Fruit fly (Drosophila melanogaster): ENCODE results near the gene CG9581.
"Not testable (repeated sequence)": the region's sequence is repeated elsewhere in the genome, so short reads cannot be mapped to it uniquely, and the experiment has no call there.

The CG9581 gene

DNA sequence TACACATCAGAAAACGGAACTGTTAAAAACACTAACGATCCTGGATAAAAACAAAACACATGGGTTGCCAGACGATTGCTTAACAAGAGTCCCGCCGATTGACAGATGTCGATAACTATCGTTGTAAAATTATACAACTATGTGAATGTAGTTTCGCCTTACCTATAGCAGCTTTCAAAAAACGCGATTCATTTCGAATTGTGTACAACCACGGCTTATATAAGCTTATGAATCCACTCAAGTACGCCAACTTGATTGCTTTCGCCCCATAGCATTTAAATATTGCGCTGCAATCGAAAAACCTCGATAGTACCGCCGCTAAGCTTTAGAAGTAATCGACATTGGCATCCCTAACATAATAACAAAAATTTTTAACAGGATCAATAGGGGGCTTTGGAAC lies at the start of gene CG9581, which contains the start of gene CG9578:
CG9581 (minus strand) TSS at position 84 of the 400 bp plus-strand sequence.
CG9578 (plus strand) TSS at position 325 of the 400 bp plus-strand sequence.
- TF ChIP-seq CG8478 (optimal IDR thresholded peaks at IDR 0.05) (no peak), CTCF (optimal IDR thresholded peaks at IDR 0.05) (no peak)

- not testable (repeated sequence) for TF ChIP-seq CTCF, CG8478 (optimal IDR thresholded peaks at IDR 0.05)
Measured at dm6 chrX:20217159-20217558, 47.4 kb upstream of the CG9581 start, which contains the start of gene SdicC. Gene SdicC (minus strand): TSS chrX:20217259.

DNA sequence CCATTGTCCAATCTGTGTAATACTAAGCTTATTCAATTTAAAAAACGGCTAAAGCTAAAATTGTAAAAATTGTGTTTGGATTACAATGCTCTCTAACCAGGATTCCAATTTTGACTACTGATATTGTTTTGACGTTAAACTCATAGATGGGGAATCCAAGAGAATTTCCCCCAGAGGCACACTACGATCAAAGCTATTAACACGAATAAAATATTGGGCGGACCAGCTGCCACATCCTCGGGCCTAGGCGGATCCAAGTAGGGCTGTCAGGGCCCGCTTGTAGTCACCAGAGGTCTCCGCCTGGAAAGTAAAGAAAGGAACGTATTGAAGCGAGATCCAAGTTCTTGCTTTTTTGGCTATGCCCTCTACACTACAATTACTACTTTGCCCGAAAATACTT lies 39.7 kb upstream of the CG9581 start, which contains the start of gene SdicB:
SdicB (minus strand) TSS at position 101 of the 400 bp plus-strand sequence.
- TF ChIP-seq CG8478, CTCF (optimal IDR thresholded peaks at IDR 0.05): not testable (repeated sequence)

dm6 chrX:20201833-20202232 lies 32.1 kb upstream of the CG9581 start, which contains the start of gene SdicA:
Gene SdicA (minus strand): TSS chrX:20201933.
- TF ChIP-seq CTCF, CG8478 (optimal IDR thresholded peaks at IDR 0.05): not testable (repeated sequence)

DNA sequence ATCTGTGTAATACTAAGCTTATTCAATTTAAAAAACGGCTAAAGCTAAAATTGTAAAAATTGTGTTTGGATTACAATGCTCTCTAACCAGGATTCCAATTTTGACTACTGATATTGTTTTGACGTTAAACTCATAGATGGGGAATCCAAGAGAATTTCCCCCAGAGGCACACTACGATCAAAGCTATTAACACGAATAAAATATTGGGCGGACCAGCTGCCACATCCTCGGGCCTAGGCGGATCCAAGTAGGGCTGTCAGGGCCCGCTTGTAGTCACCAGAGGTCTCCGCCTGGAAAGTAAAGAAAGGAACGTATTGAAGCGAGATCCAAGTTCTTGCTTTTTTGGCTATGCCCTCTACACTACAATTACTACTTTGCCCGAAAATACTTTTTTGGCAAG lies 24.3 kb upstream of the CG9581 start, which contains the start of gene Sdic3:
Sdic3 (minus strand) TSS at position 101 of the 400 bp plus-strand sequence.
- not testable (repeated sequence) for TF ChIP-seq CG8478, CTCF (optimal IDR thresholded peaks at IDR 0.05)

DNA sequence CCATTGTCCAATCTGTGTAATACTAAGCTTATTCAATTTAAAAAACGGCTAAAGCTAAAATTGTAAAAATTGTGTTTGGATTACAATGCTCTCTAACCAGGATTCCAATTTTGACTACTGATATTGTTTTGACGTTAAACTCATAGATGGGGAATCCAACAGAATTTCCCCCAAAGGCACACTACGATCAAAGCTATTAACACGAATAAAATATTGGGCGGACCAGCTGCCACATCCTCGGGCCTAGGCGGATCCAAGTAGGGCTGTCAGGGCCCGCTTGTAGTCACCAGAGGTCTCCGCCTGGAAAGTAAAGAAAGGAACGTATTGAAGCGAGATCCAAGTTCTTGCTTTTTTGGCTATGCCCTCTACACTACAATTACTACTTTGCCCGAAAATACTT lies 16.6 kb upstream of the CG9581 start, which contains the start of gene Sdic2:
Sdic2 (minus strand) TSS at position 101 of the 400 bp plus-strand sequence.
- TF ChIP-seq CTCF, CG8478 (optimal IDR thresholded peaks at IDR 0.05): not testable (repeated sequence)

dm6 chrX:20178538-20178937 lies 8.8 kb upstream of the CG9581 start, which contains the start of gene Sdic1:
Gene Sdic1 (minus strand): TSS chrX:20178638.
- TF ChIP-seq CTCF, CG8478 (optimal IDR thresholded peaks at IDR 0.05): not testable (repeated sequence)

DNA sequence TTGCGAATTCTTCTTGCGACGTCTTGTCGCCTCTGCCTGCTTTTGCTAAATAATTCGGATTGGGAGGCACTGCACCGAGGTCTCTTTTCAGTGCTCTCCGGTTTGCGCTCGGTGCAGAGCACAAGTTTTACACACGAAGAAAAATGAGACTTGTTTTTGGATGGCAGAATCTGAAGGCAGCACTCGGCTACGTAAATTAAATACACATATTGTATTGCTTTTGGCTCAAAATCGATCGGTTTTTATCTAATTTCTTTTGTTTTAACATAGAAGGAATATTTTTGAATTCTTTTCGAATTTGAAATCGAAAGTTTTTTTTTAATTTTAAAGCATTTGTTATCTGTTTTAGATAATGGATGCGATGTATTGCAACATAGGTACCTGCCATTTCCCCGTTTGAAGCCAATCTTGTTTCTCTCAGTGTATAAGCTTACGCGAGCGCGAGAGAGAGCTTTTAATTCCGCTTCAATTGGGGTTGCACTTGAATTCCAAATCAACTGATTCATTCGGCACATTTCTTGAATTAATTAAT lies 3.7 kb upstream of the CG9581 start, which contains the start of gene AnxB10:
AnxB10 (minus strand) TSS at position 51 of the 532 bp plus-strand sequence.
- TF ChIP-seq CG8478 (optimal IDR thresholded peaks at IDR 0.05) (no peak), CTCF (optimal IDR thresholded peaks at IDR 0.05) (no peak)

DNA sequence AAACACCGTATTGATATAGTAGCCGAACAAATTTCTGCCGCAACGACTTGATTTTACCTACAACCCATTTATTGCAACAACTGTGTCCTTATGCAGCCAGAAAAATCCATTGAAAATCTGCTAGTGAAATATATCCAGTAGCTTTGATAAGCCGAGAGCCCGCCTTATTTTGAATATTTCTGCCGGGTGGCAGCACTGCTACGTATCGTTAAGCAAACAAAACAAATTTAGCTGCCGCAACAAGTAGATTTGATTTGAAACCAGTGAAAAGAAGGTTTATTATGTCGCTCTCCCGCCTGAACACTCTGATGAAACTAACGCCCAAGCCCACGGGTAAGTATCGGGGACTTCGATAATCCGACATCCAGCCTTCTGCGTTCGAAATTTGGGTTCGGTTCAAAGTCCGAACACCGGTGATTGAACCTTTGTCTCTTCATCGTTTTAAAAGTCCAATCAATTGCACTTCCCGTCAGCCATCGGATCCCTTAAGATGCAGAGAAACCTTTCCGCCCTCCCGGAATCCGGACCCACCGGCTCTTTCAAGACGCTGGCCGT lies 3.2 kb downstream of the CG9581 start, which contains the start of gene CG9577:
CG9577 (plus strand) TSS at position 190 of the 555 bp plus-strand sequence.
- TF ChIP-seq CTCF (optimal IDR thresholded peaks at IDR 0.05) = no peak

DNA sequence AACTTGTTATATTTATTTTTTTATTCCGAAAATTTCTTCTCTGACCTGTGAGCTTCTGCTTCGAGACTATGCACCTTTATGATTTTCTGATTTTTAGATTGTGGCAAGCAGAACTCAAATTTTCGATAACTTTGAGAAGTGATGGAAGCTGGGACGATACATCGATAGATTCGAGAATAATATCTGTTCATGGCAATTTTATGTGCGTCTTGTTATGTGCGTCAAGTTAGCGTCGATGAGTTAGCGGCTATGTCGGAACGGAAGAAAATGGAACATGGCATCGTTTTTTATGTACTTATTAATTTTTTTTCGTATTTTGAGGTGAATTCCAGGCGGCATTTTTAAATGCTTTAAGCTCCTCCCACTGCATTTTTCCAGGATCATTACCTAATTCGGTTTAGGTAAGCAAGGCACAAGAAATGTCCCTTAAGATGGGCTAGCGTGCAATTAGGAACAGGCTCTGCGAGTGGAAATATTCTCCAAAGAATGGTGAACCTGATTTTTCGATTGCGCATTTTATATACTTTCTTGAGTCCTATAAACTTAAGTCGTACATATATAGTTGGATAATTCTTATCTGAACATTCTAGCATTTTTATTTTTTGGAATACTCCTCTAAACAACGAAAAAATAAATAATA lies 3.9 kb downstream of the CG9581 start, which contains the start of gene Phf7:
Phf7 (minus strand) TSS at position 58 of the 640 bp plus-strand sequence.
- TF ChIP-seq CG8478 (optimal IDR thresholded peaks at IDR 0.05) (no peak), CTCF (optimal IDR thresholded peaks at IDR 0.05) (peak in 1 of 2 experiments; percentile 30)

dm6 chrX:20162586-20162985 lies 7.2 kb downstream of the CG9581 start:
- no peak for TF ChIP-seq CG8478 (optimal IDR thresholded peaks at IDR 0.05)
- TF ChIP-seq CTCF (optimal IDR thresholded peaks at IDR 0.05) = no peak

DNA sequence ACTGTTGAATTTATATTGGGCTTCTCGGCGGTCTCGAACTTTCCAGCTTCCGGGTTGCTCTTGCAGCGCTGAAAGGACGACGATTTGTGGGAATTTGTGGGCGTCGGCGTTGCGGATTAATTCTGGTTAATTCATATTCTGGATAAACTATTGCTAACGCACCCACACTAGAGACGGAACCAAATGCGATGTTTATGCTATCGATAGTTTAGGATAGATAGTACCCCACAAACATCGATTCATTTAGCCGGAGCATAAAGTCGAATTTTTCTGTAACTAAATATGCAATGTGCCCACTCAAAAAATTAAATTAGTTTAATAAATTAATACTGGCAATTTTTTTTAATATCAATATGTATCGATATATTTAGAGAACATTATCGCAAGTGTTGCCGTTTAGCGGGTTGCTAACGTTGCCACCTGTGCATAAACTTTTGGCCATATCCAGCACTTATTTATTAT lies 10.1 kb downstream of the CG9581 start, which contains the start of gene Rab35:
Rab35 (minus strand) TSS at position 194 of the 462 bp plus-strand sequence.
- TF ChIP-seq CTCF (optimal IDR thresholded peaks at IDR 0.05) = no peak
- TF ChIP-seq CG8478 (optimal IDR thresholded peaks at IDR 0.05) = no peak

- TF ChIP-seq CTCF (optimal IDR thresholded peaks at IDR 0.05) = no peak
- TF ChIP-seq CG8478 (optimal IDR thresholded peaks at IDR 0.05) = no peak
Measured at dm6 chrX:20158943-20159385, 10.8 kb downstream of the CG9581 start.

- TF ChIP-seq CTCF (optimal IDR thresholded peaks at IDR 0.05) (no peak), CG8478 (optimal IDR thresholded peaks at IDR 0.05) (no peak)
Measured at dm6 chrX:20158491-20158890, 11.3 kb downstream of the CG9581 start.

- TF ChIP-seq CG8478 (optimal IDR thresholded peaks at IDR 0.05) = no peak
Measured at dm6 chrX:20155947-20156346, 13.8 kb downstream of the CG9581 start.
